Worm (Caenorhabditis elegans): ENCODE results near the gene F14H12.8.

The F14H12.8 gene

ce11 chrX:4395073-4395850 lies 30.5 kb upstream of the F14H12.8 start (continued):
- TF ChIP-seq lsy-2 (tag; optimal IDR thresholded peaks at IDR 0.05): peak; percentile 51 to 68
- no peak for TF ChIP-seq alr-1 (tag; optimal IDR thresholded peaks at IDR 0.05; ENCODE audit: borderline replicate concordance)
- TF ChIP-seq pag-3 (tag; optimal IDR thresholded peaks at IDR 0.05; ENCODE audit: borderline replicate concordance, insufficient read depth): no peak
- TF ChIP-seq jun-1 (tag; optimal IDR thresholded peaks at IDR 0.05): peak; percentile 83
- no peak for TF ChIP-seq nhr-76 (tag; optimal IDR thresholded peaks at IDR 0.05)
- TF ChIP-seq efl-1 (optimal IDR thresholded peaks at IDR 0.05): peak; percentile 47 to 54
- TF ChIP-seq efl-1 (GFP tag; optimal IDR thresholded peaks at IDR 0.05 in 1 of 2): peak in 1 of 2 experiments; percentile 7
- TF ChIP-seq nhr-77 (tag; optimal IDR thresholded peaks at IDR 0.05): peak; percentile 78
- peak; percentile 14 for TF ChIP-seq unc-86 (tag; optimal IDR thresholded peaks at IDR 0.05)
- TF ChIP-seq tlp-1 (tag; optimal IDR thresholded peaks at IDR 0.05): no peak
- peak; percentile 77 for TF ChIP-seq C16A3.4 (tag; optimal IDR thresholded peaks at IDR 0.05)
- peak; percentile 43 for TF ChIP-seq ztf-4 (tag; optimal IDR thresholded peaks at IDR 0.05)

DNA sequence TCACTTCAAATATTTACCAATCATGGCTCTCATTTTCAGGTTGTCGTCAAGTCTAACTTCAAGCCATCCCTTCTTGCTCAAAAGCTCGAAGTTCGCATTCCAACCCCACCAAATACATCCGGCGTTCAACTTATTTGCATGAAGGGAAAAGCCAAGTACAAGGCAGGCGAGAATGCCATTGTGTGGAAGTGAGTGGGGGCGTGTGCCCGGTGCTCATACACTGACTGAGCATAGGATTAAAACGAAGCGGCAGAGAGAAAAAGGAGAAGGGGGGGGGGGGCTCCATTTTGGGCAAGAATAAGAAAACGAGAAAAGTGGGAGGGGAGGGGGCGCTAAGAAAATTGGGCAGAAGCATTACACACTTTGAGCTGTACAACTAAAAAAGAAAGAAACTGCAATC lies 26.9 kb upstream of the F14H12.8 start:
- TF ChIP-seq ztf-11 (tag; optimal IDR thresholded peaks at IDR 0.05) (no peak), mef-2 (tag; optimal IDR thresholded peaks at IDR 0.05) (no peak), aly-2 (tag; optimal IDR thresholded peaks at IDR 0.05) (no peak), ceh-82 (tag; optimal IDR thresholded peaks at IDR 0.05) (peak in 1 of 3 experiments; percentile 2), lin-14 (GFP tag; optimal IDR thresholded peaks at IDR 0.05) (peak; percentile 63)

DNA sequence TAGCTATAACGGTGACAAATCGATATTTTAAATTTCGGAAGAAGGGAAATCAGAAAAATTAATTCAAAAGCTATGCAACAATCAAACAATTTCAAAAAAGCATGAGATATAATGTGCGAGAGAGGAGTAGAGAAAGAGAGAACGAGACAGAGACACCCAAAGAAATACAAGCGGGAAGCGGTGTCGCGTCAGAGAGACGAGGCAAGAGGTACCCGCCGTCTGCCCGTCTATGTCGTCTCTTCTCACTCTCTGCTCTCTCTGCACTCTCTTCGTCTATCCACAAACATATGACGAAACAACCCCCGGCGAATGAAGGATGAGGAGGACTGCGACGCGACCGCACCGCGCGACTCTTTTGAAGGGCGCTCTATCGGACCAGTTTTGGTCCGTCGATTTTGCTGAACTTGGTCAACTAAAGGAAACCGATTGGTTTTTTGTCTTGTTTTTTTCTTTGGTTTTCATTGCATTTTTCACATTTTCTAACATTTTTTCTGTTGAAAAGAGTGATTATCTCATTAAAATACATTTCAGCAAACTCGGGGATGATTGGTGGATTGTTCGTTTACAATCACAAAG lies 24.1 kb upstream of the F14H12.8 start, which contains the start of gene dpy-23:
Gene dpy-23 (plus strand): TSS at position 526 of the 576 bp plus-strand sequence.
- TF ChIP-seq C04F5.9 (tag; optimal IDR thresholded peaks at IDR 0.05) (peak; percentile 8), hpl-2 (GFP tag; optimal IDR thresholded peaks at IDR 0.05) (peak; percentile 66), pag-3 (tag; optimal IDR thresholded peaks at IDR 0.05; ENCODE audit: borderline replicate concordance, insufficient read depth) (no peak), zip-4 (GFP tag; optimal IDR thresholded peaks at IDR 0.05) (peak; percentile 75), jun-1 (tag; optimal IDR thresholded peaks at IDR 0.05) (peak; percentile 94), grh-1 (GFP tag; IDR thresholded peaks at IDR 0.05) (peak; percentile 89), swsn-7 (tag; optimal IDR thresholded peaks at IDR 0.05) (peak; percentile 96), ceh-88 (GFP tag; IDR thresholded peaks at IDR 0.05) (peak; percentile 66; the same call in 1 of the 2 replicates), unc-62 (GFP tag; optimal IDR thresholded peaks at IDR 0.05) (no peak), fkh-8 (tag; optimal IDR thresholded peaks at IDR 0.05) (peak; percentile 98), mef-2 (tag; optimal IDR thresholded peaks at IDR 0.05) (peak; percentile 61), ceh-8 (GFP tag; optimal IDR thresholded peaks at IDR 0.05) (peak; percentile 88), fkh-4 (tag; optimal IDR thresholded peaks at IDR 0.05; ENCODE audit: borderline replicate concordance) (peak; percentile 46), ceh-90 (tag; optimal IDR thresholded peaks at IDR 0.05) (no peak), elt-2 (tag; optimal IDR thresholded peaks at IDR 0.05) (peak; percentile 54), egl-13 (tag; optimal IDR thresholded peaks at IDR 0.05) (peak; percentile 85), nhr-47 (tag; optimal IDR thresholded peaks at IDR 0.05) (peak; percentile 94), Y116A8C.19 (tag; optimal IDR thresholded peaks at IDR 0.05; ENCODE audit: borderline replicate concordance) (no peak), mab-9 (GFP tag; IDR thresholded peaks at IDR 0.05) (peak; percentile 64; the same call in 1 of the 2 replicates), C16A3.4 (tag; optimal IDR thresholded peaks at IDR 0.05) (peak; percentile 71), nhr-71 (tag; optimal IDR thresholded peaks at IDR 0.05) (peak; percentile 98), nhr-237 (tag; optimal IDR thresholded peaks at IDR 0.05) (peak; percentile 92), pax-3 (tag; optimal IDR thresholded peaks at IDR 0.05) (peak; percentile 73), ces-1 (GFP tag; optimal IDR thresholded peaks at IDR 0.05) (peak; percentile 66), zag-1 (tag; optimal IDR thresholded peaks at IDR 0.05) (peak; percentile 59), rnt-1 (tag; optimal IDR thresholded peaks at IDR 0.05) (peak; percentile 91), ceh-63 (GFP tag; optimal IDR thresholded peaks at IDR 0.05) (no peak), nhr-85 (tag) (peak; percentile 98), nhr-11 (tag; optimal IDR thresholded peaks at IDR 0.05) (peak; percentile 87), lin-39 (tag; optimal IDR thresholded peaks at IDR 0.05) (peak; percentile 49), egl-27 (tag; optimal IDR thresholded peaks at IDR 0.05) (peak; percentile 76 to 86), nhr-84 (tag; optimal IDR thresholded peaks at IDR 0.05) (no peak), pqm-1 (tag; optimal IDR thresholded peaks at IDR 0.05) (no peak), irx-1 (tag; optimal IDR thresholded peaks at IDR 0.05) (peak; percentile 66)
